Worm (Caenorhabditis elegans) whole organism, mixed stage, embryonic: Measurements from ENCODE around the gene T15B7.15.

Source experiments
- ces-1 ChIP-seq: fragments of 150-350 bp; optimal IDR thresholded peaks from 2 replicates; lab custom pipeline; 2014; ENCODE audit warnings: missing biosample characterization, missing genetic modification reagents, missing genetic modification characterization
- elt-3 ChIP-seq: fragments of 150-350 bp; optimal IDR thresholded peaks from 2 replicates; lab custom pipeline; 2014; ENCODE audit warnings: missing biosample characterization, missing genetic modification characterization
- ztf-11 ChIP-seq: fragments of 150-350 bp; optimal IDR thresholded peaks from 2 replicates; lab custom pipeline; 2014; ENCODE audit warnings: missing biosample characterization, missing genetic modification characterization

ce11 chrV:6811863-6812262 is 26.6 kb downstream of the T15B7.15 start:
- TF ChIP-seq elt-3 (tag; lab: Kevin White, UChicago): no peak
- no peak for TF ChIP-seq ztf-11 (tag; lab: Kevin White, UChicago)
- TF ChIP-seq ces-1 (GFP tag; lab: Kevin White, UChicago): no peak
